Fruit fly (Drosophila melanogaster) whole organism, pupa: ENCODE measurements around the gene Atg3.

Experiments
- CG13204 ChIP-seq: fragments of 200-800 bp; sonication (Bioruptor generic); optimal IDR thresholded peaks from 2 replicates; lab custom pipeline; 2018; ENCODE audit warnings: missing biosample characterization, mild to moderate bottlenecking, missing genetic modification characterization, moderate library complexity
- CG14655 ChIP-seq: fragments of 200-800 bp; sonication (Bioruptor generic); optimal IDR thresholded peaks from 3 replicates; lab custom pipeline; 2017; ENCODE audit warnings: mild to moderate bottlenecking, missing biosample characterization, missing genetic modification reagents, missing genetic modification characterization
- CG15710 ChIP-seq: fragments of 200-800 bp; sonication (Bioruptor generic); optimal IDR thresholded peaks from 2 replicates; lab custom pipeline; 2018; ENCODE audit warnings: missing biosample characterization, mild to moderate bottlenecking, missing genetic modification characterization, moderate library complexity
- CG8159 ChIP-seq: fragments of 200-800 bp; sonication (Bioruptor generic); optimal IDR thresholded peaks from 3 replicates; lab custom pipeline; 2018; ENCODE audit warnings: missing biosample characterization, mild to moderate bottlenecking, missing genetic modification characterization, moderate library complexity
- CG8301 ChIP-seq: fragments of 200-800 bp; sonication (Bioruptor generic); optimal IDR thresholded peaks from 2 replicates; lab custom pipeline; 2018; ENCODE audit warnings: missing biosample characterization, mild to moderate bottlenecking, missing genetic modification characterization
- CG9948 ChIP-seq: fragments of 200-800 bp; sonication (Bioruptor generic); optimal IDR thresholded peaks from 2 replicates; lab custom pipeline; 2018; ENCODE audit warnings: missing biosample characterization, mild to moderate bottlenecking, missing genetic modification characterization, moderate library complexity
- EcR ChIP-seq: fragments of 200-800 bp; sonication (Bioruptor generic); optimal IDR thresholded peaks from 3 replicates; lab custom pipeline; 2019; ENCODE audit warnings: missing biosample characterization, missing genetic modification characterization, mild to moderate bottlenecking, moderate library complexity, missing genetic modification reagents
- Ets98B ChIP-seq: fragments of 200-800 bp; sonication (Bioruptor generic); IDR thresholded peaks from 2 replicates; pipeline ENCODE4 v1.3.6; 2022; ENCODE audit warnings: missing biosample characterization, missing genetic modification characterization
- Pif1B ChIP-seq: fragments of 200-800 bp; sonication (Bioruptor generic); optimal IDR thresholded peaks from 3 replicates; lab custom pipeline; 2016; ENCODE audit warnings: missing biosample characterization, missing genetic modification characterization
- rn ChIP-seq: fragments of 200-800 bp; sonication (Bioruptor generic); IDR thresholded peaks from 2 replicates; pipeline ENCODE4 v1.3.6; 2022; ENCODE audit warnings: missing biosample characterization, missing genetic modification characterization

DNA sequence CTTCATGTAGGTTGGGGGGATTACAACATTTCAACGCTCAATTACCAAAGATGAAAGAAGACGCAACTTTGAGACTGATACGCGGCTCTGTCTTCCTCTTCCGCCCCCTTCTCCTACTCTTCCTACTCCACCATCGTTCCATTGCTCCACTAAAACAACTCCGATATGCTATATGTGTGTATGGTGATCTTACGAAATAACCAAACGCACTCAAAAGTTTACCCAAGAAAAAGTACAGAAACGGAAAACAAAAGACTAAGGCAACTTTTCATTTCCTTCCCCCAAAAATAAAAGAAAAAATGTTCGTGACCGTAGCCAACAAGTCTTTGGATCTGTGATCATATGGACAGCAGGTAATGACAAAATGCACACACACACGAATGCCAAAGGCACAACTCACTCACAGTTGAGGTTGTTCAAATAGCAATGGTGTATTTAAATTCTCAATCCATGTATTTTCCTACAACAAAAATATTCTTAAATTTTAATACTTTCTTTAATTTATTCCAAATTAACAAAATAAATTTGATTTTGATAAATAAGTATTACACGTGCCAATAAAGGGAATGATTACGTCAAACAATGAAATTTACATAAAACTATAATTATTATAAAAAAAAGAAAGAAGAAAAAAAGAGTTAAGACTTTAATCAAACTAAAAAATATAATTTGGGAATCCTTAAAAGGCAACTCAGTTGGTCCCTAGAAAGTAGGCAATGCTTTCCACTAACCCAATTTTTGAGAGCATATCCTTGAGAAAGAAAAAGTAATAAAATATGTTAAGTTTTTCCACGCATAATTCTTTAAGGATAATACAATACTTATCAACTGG lies 19.7 kb downstream of the Atg3 start:
- TF ChIP-seq CG15710 (tag; lab: Kevin White, UChicago) (peak; percentile 15), Ets98B (GFP tag; lab: Robert Waterston, UW) (no peak), Pif1B (GFP tag; lab: Kevin White, UChicago) (no peak), CG8159 (peak; percentile 8), CG14655 (GFP tag; lab: Kevin White, UChicago) (no peak), CG8301 (tag; lab: Kevin White, UChicago) (no peak), CG9948 (tag; lab: Kevin White, UChicago) (no peak), EcR (GFP tag; lab: Kevin White, UChicago) (no peak), rn (GFP tag; lab: Robert Waterston, UW) (no peak), CG13204 (GFP tag; lab: Kevin White, UChicago) (no peak)
